Fruit fly (Drosophila melanogaster): ENCODE measurements around the gene Bulli.
A peak's percentile ranks its signal among the peaks of the same experiment; 100 is the strongest.

Gene Bulli

dm6 chr3L:6496922-6497232 lies 8.4 kb downstream of the Bulli start (continued):
- TF ChIP-seq hb (GFP tag; IDR thresholded peaks at IDR 0.05; ENCODE audit: partially characterized antibody) (no peak), tin (GFP tag; optimal IDR thresholded peaks at IDR 0.05) (no peak), CG17328 (GFP tag; IDR thresholded peaks at IDR 0.05) (0 out of 2 replicates have a peak, but pooled peaks have one; percentile 0), Hr51 (GFP tag; optimal IDR thresholded peaks at IDR 0.05) (peak in 1 of 2 experiments; percentile 9), D19A (tag; optimal IDR thresholded peaks at IDR 0.05) (peak; percentile 45)

- no peak for TF ChIP-seq Blimp-1 (GFP tag; optimal IDR thresholded peaks at IDR 0.05)
- TF ChIP-seq sob (GFP tag; IDR thresholded peaks at IDR 0.05) = no peak
- TF ChIP-seq yki (optimal IDR thresholded peaks at IDR 0.05) = no peak
- TF ChIP-seq shn (GFP tag; optimal IDR thresholded peaks at IDR 0.05) = no peak
- no peak for TF ChIP-seq Bteb2 (GFP tag; optimal IDR thresholded peaks at IDR 0.05)
- peak; percentile 38 for TF ChIP-seq run (tag; optimal IDR thresholded peaks at IDR 0.05)
- TF ChIP-seq kni (GFP tag; optimal IDR thresholded peaks at IDR 0.05) = peak; percentile 18
- TF ChIP-seq Side (GFP tag; optimal IDR thresholded peaks at IDR 0.05) = no peak
- TF ChIP-seq sqz (GFP tag; optimal IDR thresholded peaks at IDR 0.05) = peak; percentile 77
- TF ChIP-seq esg (GFP tag; conservative IDR thresholded peaks at IDR 0.05) = no peak
- no peak for TF ChIP-seq CG8388 (GFP tag; optimal IDR thresholded peaks at IDR 0.05)
- TF ChIP-seq ci (GFP tag; IDR thresholded peaks at IDR 0.05) = peak; percentile 23; the same call in 1 of the 3 replicates
- no peak for TF ChIP-seq Gug (GFP tag; IDR thresholded peaks at IDR 0.05)
- TF ChIP-seq oc (tag; optimal IDR thresholded peaks at IDR 0.05) = peak; percentile 32
- TF ChIP-seq Poxn (GFP tag; IDR thresholded peaks at IDR 0.05) = no peak
- 0 out of 4 replicates have a peak, but pooled peaks have one; percentile 31 for TF ChIP-seq chinmo (GFP tag; IDR thresholded peaks at IDR 0.05; ENCODE audit: partially characterized antibody)
- TF ChIP-seq Dad (GFP tag; optimal IDR thresholded peaks at IDR 0.05) = no peak
- TF ChIP-seq CG32767 (GFP tag; IDR thresholded peaks at IDR 0.05) = no peak
- TF ChIP-seq kay (GFP tag; optimal IDR thresholded peaks at IDR 0.05) = no peak
- TF ChIP-seq crol (GFP tag; IDR thresholded peaks at IDR 0.05) = peak; percentile 51; the same call in 1 of the 2 replicates
- TF ChIP-seq CG14050 (GFP tag; IDR thresholded peaks at IDR 0.05) = no peak
- TF ChIP-seq abd-A (tag; optimal IDR thresholded peaks at IDR 0.05) = peak; percentile 67
- peak; percentile 25; the same call in 1 of the 2 replicates for TF ChIP-seq chm (GFP tag; IDR thresholded peaks at IDR 0.05)
- TF ChIP-seq CG17361 (GFP tag; IDR thresholded peaks at IDR 0.05) = no peak
- TF ChIP-seq CG7786 (GFP tag; optimal IDR thresholded peaks at IDR 0.05) = no peak
- no peak for TF ChIP-seq bcd (GFP tag; optimal IDR thresholded peaks at IDR 0.05)
- TF ChIP-seq sd (tag; optimal IDR thresholded peaks at IDR 0.05) = peak; percentile 97
- peak; percentile 38 for TF ChIP-seq grn (GFP tag; optimal IDR thresholded peaks at IDR 0.05)
- no peak for TF ChIP-seq her (GFP tag; optimal IDR thresholded peaks at IDR 0.05)
- TF ChIP-seq inv (GFP tag; IDR thresholded peaks at IDR 0.05; ENCODE audit: partially characterized antibody) = no peak
- peak; percentile 23 for TF ChIP-seq sens (GFP tag)
- no peak for TF ChIP-seq usp (GFP tag; optimal IDR thresholded peaks at IDR 0.05)
- no peak for TF ChIP-seq Eip74EF (GFP tag; optimal IDR thresholded peaks at IDR 0.05)
Measured at dm6 chr3L:6497990-6498389, 9.5 kb downstream of the Bulli start.

- TF ChIP-seq chinmo (GFP tag; IDR thresholded peaks at IDR 0.05; ENCODE audit: partially characterized antibody) (no peak), zen (tag; optimal IDR thresholded peaks at IDR 0.05) (peak; percentile 7), tap (tag; optimal IDR thresholded peaks at IDR 0.05) (no peak), nmo (GFP tag; optimal IDR thresholded peaks at IDR 0.05) (no peak), bsh (GFP tag; optimal IDR thresholded peaks at IDR 0.05) (peak in 1 of 2 experiments; percentile 15), CG15601 (tag; optimal IDR thresholded peaks at IDR 0.05) (no peak), al (GFP tag; IDR thresholded peaks at IDR 0.05) (no peak), crp (GFP tag; optimal IDR thresholded peaks at IDR 0.05) (no peak), zf30C (GFP tag; optimal IDR thresholded peaks at IDR 0.05) (peak; percentile 12), CG14710 (tag; optimal IDR thresholded peaks at IDR 0.05) (peak; percentile 27), ac (GFP tag; optimal IDR thresholded peaks at IDR 0.05) (no peak), Spps (tag; optimal IDR thresholded peaks at IDR 0.05) (no peak), ab (GFP tag; optimal IDR thresholded peaks at IDR 0.05) (no peak), Sry-δ (GFP tag; optimal IDR thresholded peaks at IDR 0.05) (no peak), Lim3 (GFP tag; IDR thresholded peaks at IDR 0.05) (no peak)
Measured at dm6 chr3L:6498602-6499001, 10.1 kb downstream of the Bulli start.

Data from whole organism, embryonic.